Fruit fly (Drosophila melanogaster) whole organism, embryonic: ENCODE measurements around the gene CG46304.
A peak's percentile ranks its signal among the peaks of the same experiment; 100 is the strongest.

Experiments used
- Aef1 ChIP-seq: fragments of 200-800 bp; sonication (Bioruptor generic); IDR thresholded peaks from 3 replicates; pipeline ENCODE4 v1.3.6; 2022; ENCODE audit warnings: missing biosample characterization, missing genetic modification characterization
- BEAF-32 ChIP-seq: fragments of 200-800 bp; sonication (Bioruptor generic); optimal IDR thresholded peaks from 3 replicates; lab custom pipeline; 2017; ENCODE audit warnings: missing biosample characterization, missing genetic modification characterization, mild to moderate bottlenecking, moderate library complexity, missing genetic modification reagents
- Bgb ChIP-seq: fragments of 200-800 bp; sonication (Bioruptor generic); IDR thresholded peaks from 2 replicates; pipeline ENCODE4 v1.3.6; 2022; ENCODE audit warnings: missing biosample characterization, missing genetic modification characterization; ENCODE audit not compliant: partially characterized antibody
- CG10979 ChIP-seq: fragments of 200-800 bp; sonication (Bioruptor generic); optimal IDR thresholded peaks from 2 replicates; lab custom pipeline; 2018; ENCODE audit warnings: missing biosample characterization, mild to moderate bottlenecking, missing genetic modification characterization, moderate library complexity
- CG11696 ChIP-seq: fragments of 200-800 bp; sonication (Bioruptor generic); IDR thresholded peaks from 2 replicates; pipeline ENCODE4 v1.3.6; 2022; ENCODE audit warnings: missing biosample characterization, missing genetic modification characterization
- CG1233 ChIP-seq: fragments of 200-800 bp; sonication (Bioruptor generic); optimal IDR thresholded peaks from 4 replicates; lab custom pipeline; 2018; ENCODE audit warnings: missing biosample characterization, mild to moderate bottlenecking, missing genetic modification characterization
- CG15514 ChIP-seq: fragments of 200-800 bp; sonication (Bioruptor generic); optimal IDR thresholded peaks from 3 replicates; lab custom pipeline; 2017; ENCODE audit warnings: missing biosample characterization, missing genetic modification characterization, mild to moderate bottlenecking, moderate library complexity, missing genetic modification reagents
- CG17361 ChIP-seq: fragments of 200-800 bp; sonication (Bioruptor generic); IDR thresholded peaks from 3 replicates; pipeline ENCODE4 v1.3.6; 2022; ENCODE audit warnings: missing biosample characterization, missing genetic modification characterization
- CG17829 ChIP-seq: fragments of 200-800 bp; optimal IDR thresholded peaks from 2 replicates; lab custom pipeline; 2019; ENCODE audit warnings: missing biosample characterization, mild to moderate bottlenecking, missing genetic modification characterization, moderate library complexity
- CG2199 ChIP-seq: fragments of 200-800 bp; sonication (Bioruptor generic); IDR thresholded peaks from 3 replicates; pipeline ENCODE4 v1.3.6; 2022; ENCODE audit warnings: missing biosample characterization, missing genetic modification characterization
- CG2875 ChIP-seq: fragments of 200-800 bp; sonication (Bioruptor generic); optimal IDR thresholded peaks from 2 replicates; lab custom pipeline; 2017; ENCODE audit warnings: missing biosample characterization, mild to moderate bottlenecking, missing genetic modification characterization, missing genetic modification reagents
- CG30020 ChIP-seq: fragments of 200-800 bp; optimal IDR thresholded peaks from 2 replicates; lab custom pipeline; 2019; ENCODE audit warnings: missing biosample characterization, mild to moderate bottlenecking, missing genetic modification characterization, moderate library complexity
- CG31441 ChIP-seq: fragments of 200-800 bp; sonication (Bioruptor generic); IDR thresholded peaks from 2 replicates; pipeline ENCODE4 v1.3.6; 2022; ENCODE audit warnings: missing biosample characterization, missing genetic modification characterization
- CG32767 ChIP-seq: fragments of 200-800 bp; sonication (Bioruptor generic); IDR thresholded peaks from 2 replicates; pipeline ENCODE4 v1.3.6; 2022; ENCODE audit warnings: missing biosample characterization, missing genetic modification characterization
- CG3281 ChIP-seq: fragments of 200-800 bp; sonication (Bioruptor generic); optimal IDR thresholded peaks from 3 replicates; lab custom pipeline; 2017; ENCODE audit warnings: missing biosample characterization, mild to moderate bottlenecking, missing genetic modification characterization
- CG43689 ChIP-seq: fragments of 200-800 bp; sonication (Bioruptor generic); IDR thresholded peaks from 2 replicates; pipeline ENCODE4 v1.3.6; 2022; ENCODE audit warnings: missing biosample characterization, missing genetic modification characterization
- CG4424 ChIP-seq: fragments of 200-800 bp; sonication (Bioruptor generic); optimal IDR thresholded peaks from 3 replicates; lab custom pipeline; 2016; ENCODE audit warnings: missing biosample characterization, missing genetic modification characterization
- CG4730 ChIP-seq: fragments of 200-800 bp; sonication (Bioruptor generic); IDR thresholded peaks from 2 replicates; pipeline ENCODE4 v1.3.6; 2022; ENCODE audit warnings: missing biosample characterization, missing genetic modification characterization
- CG6254 ChIP-seq: fragments of 200-800 bp; sonication (Bioruptor generic); optimal IDR thresholded peaks from 3 replicates; lab custom pipeline; 2017; ENCODE audit warnings: mild to moderate bottlenecking, missing biosample characterization, missing genetic modification reagents, missing genetic modification characterization
- CG6683 ChIP-seq: fragments of 200-800 bp; sonication (Bioruptor generic); optimal IDR thresholded peaks from 2 replicates; lab custom pipeline; 2017; ENCODE audit warnings: missing biosample characterization, mild to moderate bottlenecking, missing genetic modification characterization, missing genetic modification reagents
- CG7271 ChIP-seq: fragments of 200-800 bp; sonication (Bioruptor generic); optimal IDR thresholded peaks from 2 replicates; lab custom pipeline; 2018; ENCODE audit warnings: missing biosample characterization, mild to moderate bottlenecking, missing genetic modification characterization, moderate library complexity
- CG7839 ChIP-seq: fragments of 200-800 bp; sonication (Bioruptor generic); optimal IDR thresholded peaks from 3 replicates; lab custom pipeline; 2018; ENCODE audit warnings: missing biosample characterization, mild to moderate bottlenecking, missing genetic modification characterization, moderate library complexity
- CG8359 ChIP-seq: fragments of 200-800 bp; sonication (Bioruptor generic); optimal IDR thresholded peaks from 2 replicates; lab custom pipeline; 2017; ENCODE audit warnings: missing biosample characterization, mild to moderate bottlenecking, missing genetic modification characterization, borderline replicate concordance
- CG8478 ChIP-seq: fragments of >200 bp; optimal IDR thresholded peaks from 2 replicates; lab custom pipeline; 2018
- D19B ChIP-seq: fragments of 200-800 bp; sonication (Bioruptor generic); optimal IDR thresholded peaks from 2 replicates; lab custom pipeline; 2017; ENCODE audit warnings: missing biosample characterization, mild to moderate bottlenecking, missing genetic modification characterization
- Ets65A ChIP-seq: fragments of 200-800 bp; sonication (Bioruptor generic); peaks from one replicate; lab custom pipeline; 2016; ENCODE audit warnings: missing biosample characterization, missing genetic modification characterization
- Hr39 ChIP-seq: fragments of >200 bp; optimal IDR thresholded peaks from 2 replicates; lab custom pipeline; 2017
- MBD-R2 ChIP-seq: fragments of 200-800 bp; sonication (Bioruptor generic); IDR thresholded peaks from 2 replicates; pipeline ENCODE4 v1.3.6; 2022; ENCODE audit warnings: missing biosample characterization, missing genetic modification characterization
- NFAT ChIP-seq: fragments of 200-800 bp; sonication (Bioruptor generic); IDR thresholded peaks from 2 replicates; pipeline ENCODE4 v1.3.6; 2022; ENCODE audit warnings: missing biosample characterization, missing genetic modification characterization
- Side ChIP-seq: fragments of 200-800 bp; sonication (Bioruptor generic); optimal IDR thresholded peaks from 2 replicates; lab custom pipeline; 2016; ENCODE audit warnings: missing biosample characterization, missing genetic modification characterization
- Ssrp ChIP-seq: fragments of 200-800 bp; sonication (Bioruptor generic); optimal IDR thresholded peaks from 2 replicates; lab custom pipeline; 2018; ENCODE audit warnings: missing biosample characterization, mild to moderate bottlenecking, missing genetic modification characterization, moderate library complexity
- Stat92E ChIP-seq, 3 experiments: fragments of >200 bp in 2 of 3; fragments of 200-800 bp in 1 of 3; sonication (Bioruptor generic) in 1 of 3; optimal IDR thresholded peaks; 2 replicates each; lab custom pipeline; 2017 to 2019; ENCODE audit warnings: missing biosample characterization in 3 of 3, missing genetic modification characterization in 3 of 3, mild to moderate bottlenecking in 1 of 3, moderate library complexity in 1 of 3
- YL-1 ChIP-seq: fragments of 200-800 bp; sonication (Bioruptor generic); optimal IDR thresholded peaks from 3 replicates; lab custom pipeline; 2017; ENCODE audit warnings: missing biosample characterization, mild to moderate bottlenecking, missing genetic modification characterization
- croc ChIP-seq: fragments of 200-800 bp; sonication (Bioruptor generic); conservative IDR thresholded peaks from 3 replicates; pipeline ENCODE4 v1.3.6; 2022; ENCODE audit warnings: missing biosample characterization, missing genetic modification characterization
- crol ChIP-seq: fragments of 200-800 bp; sonication (Bioruptor generic); IDR thresholded peaks from 2 replicates; pipeline ENCODE4 v1.3.6; 2022; ENCODE audit warnings: missing biosample characterization, missing genetic modification characterization
- fru ChIP-seq: fragments of >200 bp; optimal IDR thresholded peaks from 2 replicates; lab custom pipeline; 2017
- ftz-f1 ChIP-seq: fragments of 200-800 bp; sonication (Bioruptor generic); optimal IDR thresholded peaks from 2 replicates; lab custom pipeline; 2016; ENCODE audit warnings: missing biosample characterization, missing genetic modification characterization
- gem ChIP-seq: fragments of 200-800 bp; sonication (Bioruptor generic); optimal IDR thresholded peaks from 2 replicates; lab custom pipeline; 2019; ENCODE audit warnings: missing biosample characterization, mild to moderate bottlenecking, missing genetic modification characterization, moderate library complexity
- gfzf ChIP-seq: fragments of 200-800 bp; sonication (Bioruptor generic); optimal IDR thresholded peaks from 2 replicates; lab custom pipeline; 2016; ENCODE audit warnings: missing biosample characterization, mild to moderate bottlenecking, missing genetic modification characterization, moderate library complexity
- grn ChIP-seq: fragments of 200-800 bp; sonication (Bioruptor generic); optimal IDR thresholded peaks from 3 replicates; lab custom pipeline; 2017; ENCODE audit warnings: missing biosample characterization, missing genetic modification characterization
- gt ChIP-seq: fragments of 200-800 bp; sonication (Bioruptor generic); IDR thresholded peaks from 2 replicates; pipeline ENCODE4 v1.3.6; 2022; ENCODE audit warnings: missing biosample characterization, missing genetic modification characterization
- kni ChIP-seq: fragments of 200-800 bp; sonication (Bioruptor generic); optimal IDR thresholded peaks from 3 replicates; lab custom pipeline; 2017; ENCODE audit warnings: mild to moderate bottlenecking, missing biosample characterization, missing genetic modification reagents, missing genetic modification characterization
- lab ChIP-seq: fragments of 200-800 bp; sonication (Bioruptor generic); optimal IDR thresholded peaks from 3 replicates; lab custom pipeline; 2017; ENCODE audit warnings: missing biosample characterization, missing genetic modification characterization, mild to moderate bottlenecking, moderate library complexity, missing genetic modification reagents
- lov ChIP-seq, 2 experiments: fragments of 200-800 bp in 1 of 2; fragments of >200 bp in 1 of 2; sonication (Bioruptor generic) in 1 of 2; IDR thresholded peaks in 1 of 2; optimal IDR thresholded peaks in 1 of 2; 2 replicates in 1 of 2; 3 replicates in 1 of 2; pipeline versions ENCODE4 v1.3.6 to Lab custom; 2017 to 2022; ENCODE audit warnings: missing biosample characterization in 1 of 2, missing genetic modification characterization in 1 of 2
- pan ChIP-seq, 4 experiments: fragments of >200 bp in 3 of 4; fragments of 200-800 bp in 1 of 4; sonication (Bioruptor generic) in 1 of 4; optimal IDR thresholded peaks in 3 of 4; IDR thresholded peaks in 1 of 4; 2 replicates each; pipeline versions ENCODE4 v1.3.6 to Lab custom; 2017 to 2022; ENCODE audit warnings: missing biosample characterization in 2 of 4, missing genetic modification characterization in 2 of 4, mixed read lengths in 1 of 4
- schlank ChIP-seq: fragments of 200-800 bp; sonication (Bioruptor generic); optimal IDR thresholded peaks from 2 replicates; lab custom pipeline; 2018; ENCODE audit warnings: missing biosample characterization, mild to moderate bottlenecking, missing genetic modification characterization
- shn ChIP-seq: fragments of 200-800 bp; sonication (Bioruptor generic); optimal IDR thresholded peaks from 3 replicates; lab custom pipeline; 2016; ENCODE audit warnings: missing biosample characterization, missing genetic modification characterization
- tio ChIP-seq: fragments of 200-800 bp; sonication (Bioruptor generic); optimal IDR thresholded peaks from 2 replicates; lab custom pipeline; 2017; ENCODE audit warnings: missing biosample characterization, missing genetic modification characterization, inconsistent platforms
- tup ChIP-seq: fragments of 200-800 bp; sonication (Bioruptor generic); optimal IDR thresholded peaks from 2 replicates; lab custom pipeline; 2016; ENCODE audit warnings: missing biosample characterization, mild to moderate bottlenecking, missing genetic modification characterization, moderate library complexity
- vvl ChIP-seq: fragments of 200-800 bp; sonication (Bioruptor generic); IDR thresholded peaks from 2 replicates; pipeline ENCODE4 v1.3.6; 2022; ENCODE audit warnings: missing biosample characterization, missing genetic modification characterization

Gene CG46304

DNA sequence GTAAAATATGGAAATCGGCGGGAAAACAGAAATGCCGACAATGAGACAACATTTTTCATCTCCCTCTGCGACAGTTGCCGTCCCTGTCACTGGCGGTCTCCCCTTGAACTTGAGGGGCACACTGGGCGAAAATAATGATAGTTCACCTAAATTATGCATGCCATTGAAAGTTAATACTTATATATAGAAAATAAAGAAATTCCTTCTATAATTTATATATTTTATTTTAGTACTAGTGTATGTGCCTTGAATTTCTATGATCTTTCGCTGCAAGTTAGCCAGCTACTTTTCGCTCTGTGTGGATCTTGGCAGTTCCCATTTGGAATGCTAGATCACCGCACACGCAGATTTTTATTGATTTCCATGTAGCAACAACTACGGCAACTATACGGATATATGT lies 39.5 kb upstream of the CG46304 start:
- no peak for TF ChIP-seq CG2199
- TF ChIP-seq crol (GFP tag; lab: Robert Waterston, UW) = no peak
- no peak for TF ChIP-seq shn (GFP tag; lab: Kevin White, UChicago)
- TF ChIP-seq gfzf (GFP tag; lab: Kevin White, UChicago) = no peak
- peak; percentile 77 for TF ChIP-seq CG31441 (GFP tag; lab: Robert Waterston, UW)
- peak; percentile 69 for TF ChIP-seq vvl (GFP tag; lab: Robert Waterston, UW)
- no peak for TF ChIP-seq CG30020 (tag; lab: Kevin White, UChicago)
- TF ChIP-seq CG1233 (GFP tag; lab: Kevin White, UChicago) = peak; percentile 5
- no peak for TF ChIP-seq CG8478
- TF ChIP-seq Ssrp (tag; lab: Kevin White, UChicago) = peak; percentile 63
- no peak for TF ChIP-seq grn (GFP tag; lab: Kevin White, UChicago)
- peak; percentile 65 for TF ChIP-seq CG17361
- TF ChIP-seq Aef1 (GFP tag; lab: Robert Waterston, UW) = peak; percentile 52
- peak; percentile 49 for TF ChIP-seq CG17829 (tag; lab: Kevin White, UChicago)
- peak; percentile 56 for TF ChIP-seq tup (GFP tag; lab: Kevin White, UChicago)
- no peak for TF ChIP-seq gem (tag; lab: Kevin White, UChicago)
- no peak for TF ChIP-seq pan (optimal IDR thresholded peaks at IDR 0.05; lab: Kevin White, UChicago)
- peak in 1 of 2 experiments; percentile 48 for TF ChIP-seq pan (GFP tag; optimal IDR thresholded peaks at IDR 0.05 in 1 of 2, IDR thresholded peaks at IDR 0.05 in 1 of 2)
- no peak for TF ChIP-seq fru (lab: Kevin White, UChicago)
- TF ChIP-seq ftz-f1 = peak; percentile 2
- TF ChIP-seq CG4730 = 0 out of 2 replicates have a peak, but pooled peaks have one; percentile 10
- TF ChIP-seq CG3281 (GFP tag; lab: Kevin White, UChicago) = no peak
- no peak for TF ChIP-seq gt
- no peak for TF ChIP-seq schlank (tag; lab: Kevin White, UChicago)
- TF ChIP-seq Side (GFP tag; lab: Kevin White, UChicago) = no peak
- peak; percentile 2 for TF ChIP-seq lab (GFP tag; lab: Kevin White, UChicago)
- no peak for TF ChIP-seq CG6683 (GFP tag; lab: Kevin White, UChicago)
- TF ChIP-seq CG15514 (GFP tag; lab: Kevin White, UChicago) = peak; percentile 3
- peak; percentile 78 for TF ChIP-seq CG10979 (tag; lab: Kevin White, UChicago)
- TF ChIP-seq tio (GFP tag; lab: Kevin White, UChicago) = no peak
- TF ChIP-seq CG43689 (GFP tag; lab: Robert Waterston, UW) = no peak
- no peak for TF ChIP-seq CG7271 (tag; lab: Kevin White, UChicago)
- no peak for TF ChIP-seq D19B (GFP tag; lab: Kevin White, UChicago)
- TF ChIP-seq CG4424 (GFP tag; lab: Kevin White, UChicago) = peak; percentile 46
- no peak for TF ChIP-seq CG32767 (GFP tag; lab: Robert Waterston, UW)
- peak; percentile 52 for TF ChIP-seq CG6254 (GFP tag; lab: Kevin White, UChicago)
- TF ChIP-seq CG8359 (GFP tag; lab: Kevin White, UChicago) = peak; percentile 36
- 0 out of 2 replicates have a peak, but pooled peaks have one; percentile 10 for TF ChIP-seq CG11696
- TF ChIP-seq CG2875 (GFP tag; lab: Kevin White, UChicago) = peak; percentile 20
- TF ChIP-seq Stat92E (GFP tag; optimal IDR thresholded peaks at IDR 0.05; lab: Kevin White, UChicago) = no peak
- no peak for TF ChIP-seq MBD-R2 (GFP tag; lab: Robert Waterston, UW)
- no peak for TF ChIP-seq kni (GFP tag; lab: Kevin White, UChicago)
- peak; percentile 48; the same call in 2 of the 3 replicates for TF ChIP-seq croc (GFP tag; lab: Robert Waterston, UW)
- no peak for TF ChIP-seq Bgb (GFP tag; lab: Robert Waterston, UW)
- no peak for TF ChIP-seq BEAF-32 (GFP tag; lab: Kevin White, UChicago)
- TF ChIP-seq NFAT (GFP tag; lab: Robert Waterston, UW) = no peak
- no peak for TF ChIP-seq YL-1 (GFP tag; lab: Kevin White, UChicago)
- TF ChIP-seq Ets65A (GFP tag; lab: Kevin White, UChicago) = peak; percentile 15
- peak; percentile 66 for TF ChIP-seq CG7839
- no peak for TF ChIP-seq Hr39 (lab: Kevin White, UChicago)
- TF ChIP-seq lov (optimal IDR thresholded peaks at IDR 0.05; lab: Kevin White, UChicago) = no peak
- 0 out of 3 replicates have a peak, but pooled peaks have one; percentile 5 for TF ChIP-seq lov (GFP tag; IDR thresholded peaks at IDR 0.05; lab: Robert Waterston, UW)
